Fruit fly (Drosophila melanogaster) whole organism, embryonic: Measurements from ENCODE around the gene GCS2beta.

Experiments
- ATbp ChIP-seq: fragments of 200-800 bp; sonication (Bioruptor generic); optimal IDR thresholded peaks from 2 replicates; lab custom pipeline; 2017; ENCODE audit warnings: missing biosample characterization, mild to moderate bottlenecking, missing genetic modification characterization, missing genetic modification reagents
- B-H2 ChIP-seq: fragments of 200-800 bp; sonication (Bioruptor generic); optimal IDR thresholded peaks from 2 replicates; lab custom pipeline; 2018; ENCODE audit warnings: missing biosample characterization, mild to moderate bottlenecking, missing genetic modification characterization
- Bteb2 ChIP-seq: fragments of 200-800 bp; sonication (Bioruptor generic); optimal IDR thresholded peaks from 2 replicates; lab custom pipeline; 2016; ENCODE audit warnings: missing biosample characterization, missing genetic modification characterization
- CG10209 ChIP-seq: fragments of 200-800 bp; sonication (Bioruptor generic); optimal IDR thresholded peaks from 3 replicates; lab custom pipeline; 2017; ENCODE audit warnings: missing biosample characterization, mild to moderate bottlenecking, missing genetic modification characterization, missing genetic modification reagents
- CG11456 ChIP-seq: fragments of 200-800 bp; sonication (Bioruptor generic); IDR thresholded peaks from 3 replicates; pipeline ENCODE4 v1.3.6; 2022; ENCODE audit warnings: missing biosample characterization, missing genetic modification characterization
- CG12155 ChIP-seq: fragments of 200-800 bp; sonication (Bioruptor generic); optimal IDR thresholded peaks from 3 replicates; lab custom pipeline; 2016; ENCODE audit warnings: missing biosample characterization, missing genetic modification characterization
- CG12219 ChIP-seq: fragments of 200-800 bp; sonication (Bioruptor generic); optimal IDR thresholded peaks from 3 replicates; lab custom pipeline; 2018; ENCODE audit warnings: missing biosample characterization, mild to moderate bottlenecking, missing genetic modification characterization
- CG12236 ChIP-seq: fragments of 200-800 bp; sonication (Bioruptor generic); optimal IDR thresholded peaks from 2 replicates; lab custom pipeline; 2016; ENCODE audit warnings: missing biosample characterization, missing genetic modification characterization
- CG15269 ChIP-seq: fragments of 200-800 bp; sonication (Bioruptor generic); optimal IDR thresholded peaks from 2 replicates; lab custom pipeline; 2018; ENCODE audit warnings: missing biosample characterization, mild to moderate bottlenecking, missing genetic modification characterization, moderate library complexity
- CG17328 ChIP-seq: fragments of 200-800 bp; sonication (Bioruptor generic); IDR thresholded peaks from 2 replicates; pipeline ENCODE4 v1.3.6; 2022; ENCODE audit warnings: missing biosample characterization, missing genetic modification characterization
- CG2875 ChIP-seq: fragments of 200-800 bp; sonication (Bioruptor generic); optimal IDR thresholded peaks from 2 replicates; lab custom pipeline; 2017; ENCODE audit warnings: missing biosample characterization, mild to moderate bottlenecking, missing genetic modification characterization, missing genetic modification reagents
- CG30403 ChIP-seq: fragments of 200-800 bp; sonication (Bioruptor generic); optimal IDR thresholded peaks from 3 replicates; lab custom pipeline; 2016; ENCODE audit warnings: missing biosample characterization, missing genetic modification characterization
- CG34224 ChIP-seq: fragments of 200-800 bp; sonication (Bioruptor generic); IDR thresholded peaks from 3 replicates; pipeline ENCODE4 v1.3.6; 2022; ENCODE audit warnings: missing biosample characterization, missing genetic modification characterization; ENCODE audit not compliant: partially characterized antibody
- CG4360 ChIP-seq: fragments of 200-800 bp; sonication (Bioruptor generic); IDR thresholded peaks from 2 replicates; pipeline ENCODE4 v1.3.6; 2022; ENCODE audit warnings: missing biosample characterization, missing genetic modification characterization
- CG4424 ChIP-seq: fragments of 200-800 bp; sonication (Bioruptor generic); optimal IDR thresholded peaks from 3 replicates; lab custom pipeline; 2016; ENCODE audit warnings: missing biosample characterization, missing genetic modification characterization
- CG4707 ChIP-seq: fragments of 200-800 bp; sonication (Bioruptor generic); optimal IDR thresholded peaks from 2 replicates; lab custom pipeline; 2018; ENCODE audit warnings: missing biosample characterization, mild to moderate bottlenecking, missing genetic modification characterization, moderate library complexity
- CTCF ChIP-seq: fragments of 200-800 bp; sonication (Bioruptor generic); optimal IDR thresholded peaks from 2 replicates; lab custom pipeline; 2017; ENCODE audit warnings: missing biosample characterization, mild to moderate bottlenecking, missing genetic modification characterization, moderate library complexity
- D ChIP-seq, 2 experiments: fragments of 200-800 bp in 1 of 2; fragments of >200 bp in 1 of 2; sonication (Bioruptor generic) in 1 of 2; optimal IDR thresholded peaks; 2 replicates in 1 of 2; 3 replicates in 1 of 2; lab custom pipeline; 2017; ENCODE audit warnings: mild to moderate bottlenecking in 1 of 2, missing biosample characterization in 1 of 2, missing genetic modification characterization in 1 of 2, missing genetic modification reagents in 1 of 2
- E2f1 ChIP-seq: fragments of 200-800 bp; sonication (Bioruptor generic); IDR thresholded peaks from 2 replicates; pipeline ENCODE4 v1.3.6; 2022; ENCODE audit warnings: missing biosample characterization, missing genetic modification characterization
- ERR ChIP-seq: fragments of 200-800 bp; sonication (Bioruptor generic); optimal IDR thresholded peaks from 2 replicates; lab custom pipeline; 2016; ENCODE audit warnings: missing biosample characterization, missing genetic modification characterization
- Ets65A ChIP-seq: fragments of 200-800 bp; sonication (Bioruptor generic); peaks from one replicate; lab custom pipeline; 2016; ENCODE audit warnings: missing biosample characterization, missing genetic modification characterization
- GATAe ChIP-seq: fragments of 200-800 bp; sonication (Bioruptor generic); conservative IDR thresholded peaks from 2 replicates; pipeline ENCODE4 v1.3.6; 2022; ENCODE audit warnings: missing biosample characterization, missing genetic modification characterization
- H15 ChIP-seq: fragments of 200-800 bp; sonication (Bioruptor generic); IDR thresholded peaks from 3 replicates; pipeline ENCODE4 v1.3.6; 2022; ENCODE audit warnings: missing biosample characterization, missing genetic modification characterization
- HLH3B ChIP-seq: fragments of 200-800 bp; sonication (Bioruptor generic); IDR thresholded peaks from 2 replicates; pipeline ENCODE4 v1.3.6; 2022; ENCODE audit warnings: missing biosample characterization, missing genetic modification characterization
- Hr39 ChIP-seq: fragments of >200 bp; optimal IDR thresholded peaks from 2 replicates; lab custom pipeline; 2017
- Hr78 ChIP-seq, 2 experiments: fragments of 200-800 bp in 1 of 2; fragments of >200 bp in 1 of 2; sonication (Bioruptor generic) in 1 of 2; optimal IDR thresholded peaks; 2 replicates each; lab custom pipeline; 2017 to 2019; ENCODE audit warnings: missing biosample characterization in 2 of 2, missing genetic modification characterization in 2 of 2, mild to moderate bottlenecking in 1 of 2, moderate library complexity in 1 of 2
- Hsf ChIP-seq: fragments of 200-800 bp; sonication (Bioruptor generic); optimal IDR thresholded peaks from 3 replicates; lab custom pipeline; 2016; ENCODE audit warnings: missing biosample characterization, missing genetic modification characterization
- Meics ChIP-seq: fragments of 200-800 bp; sonication (Bioruptor generic); optimal IDR thresholded peaks from 2 replicates; lab custom pipeline; 2017; ENCODE audit warnings: missing biosample characterization, mild to moderate bottlenecking, missing genetic modification characterization
- NFAT ChIP-seq: fragments of 200-800 bp; sonication (Bioruptor generic); IDR thresholded peaks from 2 replicates; pipeline ENCODE4 v1.3.6; 2022; ENCODE audit warnings: missing biosample characterization, missing genetic modification characterization
- Ravus ChIP-seq: fragments of 200-800 bp; sonication (Bioruptor generic); IDR thresholded peaks from 2 replicates; pipeline ENCODE4 v1.3.6; 2022; ENCODE audit warnings: missing biosample characterization, missing genetic modification characterization
- Taf1 ChIP-seq: fragments of 200-800 bp; sonication (Bioruptor generic); IDR thresholded peaks from 2 replicates; pipeline ENCODE4 v1.3.6; 2022; ENCODE audit warnings: missing biosample characterization, missing genetic modification characterization
- YL-1 ChIP-seq: fragments of 200-800 bp; sonication (Bioruptor generic); optimal IDR thresholded peaks from 3 replicates; lab custom pipeline; 2017; ENCODE audit warnings: missing biosample characterization, mild to moderate bottlenecking, missing genetic modification characterization
- caup ChIP-seq: fragments of 200-800 bp; sonication (Bioruptor generic); optimal IDR thresholded peaks from 3 replicates; lab custom pipeline; 2017; ENCODE audit warnings: missing biosample characterization, mild to moderate bottlenecking, missing genetic modification characterization, moderate library complexity; ENCODE audit not compliant: severe bottlenecking
- corto ChIP-seq: fragments of 200-800 bp; sonication (Bioruptor generic); optimal IDR thresholded peaks from 2 replicates; lab custom pipeline; 2016; ENCODE audit warnings: missing biosample characterization, mild to moderate bottlenecking, missing genetic modification characterization, moderate library complexity
- gcm2 ChIP-seq: fragments of 200-800 bp; sonication (Bioruptor generic); optimal IDR thresholded peaks from 2 replicates; lab custom pipeline; 2016; ENCODE audit warnings: missing biosample characterization, missing genetic modification characterization
- grn ChIP-seq: fragments of 200-800 bp; sonication (Bioruptor generic); optimal IDR thresholded peaks from 3 replicates; lab custom pipeline; 2017; ENCODE audit warnings: missing biosample characterization, missing genetic modification characterization
- hkb ChIP-seq, 2 experiments: fragments of 200-800 bp in 1 of 2; fragments of >200 bp in 1 of 2; sonication (Bioruptor generic) in 1 of 2; IDR thresholded peaks in 1 of 2; optimal IDR thresholded peaks in 1 of 2; 2 replicates each; pipeline versions ENCODE4 v1.3.6 to Lab custom; 2017 to 2022; ENCODE audit warnings: missing biosample characterization in 1 of 2, missing genetic modification characterization in 1 of 2
- ken ChIP-seq: fragments of 200-800 bp; sonication (Bioruptor generic); IDR thresholded peaks from 3 replicates; pipeline ENCODE4 v1.3.6; 2022; ENCODE audit warnings: missing biosample characterization, missing genetic modification characterization
- kni ChIP-seq: fragments of 200-800 bp; sonication (Bioruptor generic); optimal IDR thresholded peaks from 3 replicates; lab custom pipeline; 2017; ENCODE audit warnings: mild to moderate bottlenecking, missing biosample characterization, missing genetic modification reagents, missing genetic modification characterization
- lbe ChIP-seq: fragments of 200-800 bp; sonication (Bioruptor generic); optimal IDR thresholded peaks from 2 replicates; lab custom pipeline; 2016; ENCODE audit warnings: missing biosample characterization, mild to moderate bottlenecking, missing genetic modification characterization
- lola ChIP-seq, 3 experiments: fragments of >200 bp in 2 of 3; fragments of 200-800 bp in 1 of 3; sonication (Bioruptor generic) in 1 of 3; optimal IDR thresholded peaks; 2 replicates each; lab custom pipeline; 2017 to 2019; ENCODE audit warnings: missing biosample characterization in 3 of 3, missing genetic modification characterization in 3 of 3, mild to moderate bottlenecking in 1 of 3, moderate library complexity in 1 of 3
- pzg ChIP-seq: fragments of 200-800 bp; sonication (Bioruptor generic); optimal IDR thresholded peaks from 3 replicates; lab custom pipeline; 2018; ENCODE audit warnings: missing biosample characterization, mild to moderate bottlenecking, missing genetic modification characterization, moderate library complexity
- run ChIP-seq: fragments of 200-800 bp; sonication (Bioruptor generic); optimal IDR thresholded peaks from 3 replicates; lab custom pipeline; 2018; ENCODE audit warnings: missing biosample characterization, mild to moderate bottlenecking, missing genetic modification characterization
- sens ChIP-seq: fragments of 200-800 bp; sonication (Bioruptor generic); peaks from one replicate; lab custom pipeline; 2016; ENCODE audit warnings: missing biosample characterization, missing genetic modification characterization
- sug ChIP-seq: fragments of 200-800 bp; optimal IDR thresholded peaks from 2 replicates; lab custom pipeline; 2019; ENCODE audit warnings: missing biosample characterization, mild to moderate bottlenecking, missing genetic modification characterization, moderate library complexity
- unc-4 ChIP-seq: fragments of 200-800 bp; sonication (Bioruptor generic); IDR thresholded peaks from 2 replicates; pipeline ENCODE4 v1.3.6; 2022; ENCODE audit warnings: missing biosample characterization, missing genetic modification characterization; ENCODE audit not compliant: partially characterized antibody
- vvl ChIP-seq: fragments of 200-800 bp; sonication (Bioruptor generic); IDR thresholded peaks from 2 replicates; pipeline ENCODE4 v1.3.6; 2022; ENCODE audit warnings: missing biosample characterization, missing genetic modification characterization
- wdn ChIP-seq: fragments of 200-800 bp; sonication (Bioruptor generic); IDR thresholded peaks from 2 replicates; pipeline ENCODE4 v1.3.6; 2022; ENCODE audit warnings: missing biosample characterization, missing genetic modification characterization
- wor ChIP-seq: fragments of 200-800 bp; sonication (Bioruptor generic); IDR thresholded peaks from 2 replicates; pipeline ENCODE4 v1.3.6; 2022; ENCODE audit warnings: missing biosample characterization, missing genetic modification characterization

The GCS2beta gene

DNA sequence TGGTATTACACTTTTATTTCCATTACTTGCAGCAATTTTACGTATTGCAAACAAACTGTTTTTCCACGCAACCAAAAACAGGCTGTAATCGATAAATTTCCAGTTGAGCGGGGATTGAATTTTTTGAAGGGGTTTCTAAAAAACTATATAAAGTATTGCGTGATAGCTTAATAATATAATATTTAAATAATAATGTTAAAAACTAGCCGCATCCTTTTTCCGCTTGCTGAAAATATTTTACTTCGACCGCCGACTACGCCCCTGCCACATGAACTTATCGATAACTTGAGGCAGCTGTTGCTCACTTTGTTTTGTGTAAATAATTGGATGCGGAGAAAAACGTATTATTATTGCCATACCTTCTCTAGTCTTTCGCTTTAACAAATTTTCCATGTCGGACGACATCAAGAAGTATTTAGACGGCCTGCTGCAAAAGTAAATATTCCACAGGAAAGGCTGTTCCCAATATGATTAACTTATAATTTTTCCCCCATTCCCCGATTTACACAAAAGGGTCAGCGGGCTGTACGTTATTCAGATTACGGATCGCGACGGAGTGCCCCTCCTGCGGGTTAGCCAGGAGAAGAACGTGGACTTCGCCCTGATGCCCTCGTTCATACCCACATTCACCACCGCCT, 3.0 kb downstream of the GCS2beta start, which contains the start of the genes fws and Lamtor3 (continued):
- peak; percentile 99 for TF ChIP-seq CG17328
- peak; percentile 90 for TF ChIP-seq CG4360 (GFP tag; lab: Robert Waterston, UW)
- TF ChIP-seq caup (GFP tag; lab: Kevin White, UChicago), result peak; percentile 97
- TF ChIP-seq kni (GFP tag; lab: Kevin White, UChicago), result no peak
- peak; percentile 98 for TF ChIP-seq CG2875 (GFP tag; lab: Kevin White, UChicago)
- peak; percentile 100 for TF ChIP-seq vvl
- TF ChIP-seq B-H2, result peak; percentile 46
- peak; percentile 64 for TF ChIP-seq CTCF (GFP tag; lab: Kevin White, UChicago)
- TF ChIP-seq ATbp (GFP tag; lab: Kevin White, UChicago), result peak; percentile 98
- TF ChIP-seq lola (GFP tag; optimal IDR thresholded peaks at IDR 0.05; lab: Kevin White, UChicago), result peak in 1 of 3 experiments; percentile 95
- peak; percentile 96 for TF ChIP-seq Ravus (GFP tag; lab: Robert Waterston, UW)
- TF ChIP-seq GATAe (GFP tag; lab: Robert Waterston, UW), result peak; percentile 98
- peak; percentile 92 for TF ChIP-seq YL-1 (GFP tag; lab: Kevin White, UChicago)
- TF ChIP-seq wdn (GFP tag; lab: Robert Waterston, UW), result peak; percentile 99
- peak; percentile 99 for TF ChIP-seq ken
- TF ChIP-seq CG4424 (GFP tag; lab: Kevin White, UChicago), result peak; percentile 96
- peak; percentile 85 for TF ChIP-seq gcm2 (GFP tag; lab: Kevin White, UChicago)
- peak; percentile 90 for TF ChIP-seq Bteb2
- peak; percentile 99 for TF ChIP-seq CG11456 (GFP tag; lab: Robert Waterston, UW)
- no peak for TF ChIP-seq grn (GFP tag; lab: Kevin White, UChicago)
- TF ChIP-seq Taf1 (GFP tag; lab: Robert Waterston, UW), result peak; percentile 99
- TF ChIP-seq sens, result peak; percentile 97
- peak; percentile 96 for TF ChIP-seq CG30403 (GFP tag; lab: Kevin White, UChicago)
- TF ChIP-seq run (tag; lab: Kevin White, UChicago), result peak; percentile 92
- peak; percentile 99 for TF ChIP-seq E2f1 (GFP tag; lab: Robert Waterston, UW)
- peak; percentile 95 for TF ChIP-seq CG12219 (GFP tag; lab: Kevin White, UChicago)
- TF ChIP-seq corto (GFP tag; lab: Kevin White, UChicago), result peak; percentile 91
- TF ChIP-seq D (optimal IDR thresholded peaks at IDR 0.05; lab: Kevin White, UChicago), result no peak
- peak; percentile 96 for TF ChIP-seq D (GFP tag; optimal IDR thresholded peaks at IDR 0.05; lab: Kevin White, UChicago)
- peak; percentile 87 for TF ChIP-seq CG4707 (GFP tag; lab: Kevin White, UChicago)
- TF ChIP-seq hkb (optimal IDR thresholded peaks at IDR 0.05; lab: Kevin White, UChicago), result no peak
- peak; percentile 99 for TF ChIP-seq hkb (GFP tag; IDR thresholded peaks at IDR 0.05; lab: Robert Waterston, UW)
- peak; percentile 98 for TF ChIP-seq Ets65A (GFP tag; lab: Kevin White, UChicago)
- TF ChIP-seq unc-4, result peak; percentile 52; the same call in 1 of the 2 replicates
- peak; percentile 99 for TF ChIP-seq NFAT (GFP tag; lab: Robert Waterston, UW)
- peak; percentile 39 for TF ChIP-seq ERR (GFP tag; lab: Kevin White, UChicago)
- peak; percentile 99 for TF ChIP-seq H15 (GFP tag; lab: Robert Waterston, UW)
- peak; percentile 98 for TF ChIP-seq CG15269
- TF ChIP-seq HLH3B (GFP tag; lab: Robert Waterston, UW), result peak; percentile 99
- peak; percentile 98 for TF ChIP-seq lbe (GFP tag; lab: Kevin White, UChicago)
- no peak for TF ChIP-seq Hr78 (GFP tag; optimal IDR thresholded peaks at IDR 0.05; lab: Kevin White, UChicago)
- peak; percentile 84 for TF ChIP-seq sug (tag; lab: Kevin White, UChicago)
- peak; percentile 57 for TF ChIP-seq CG12236 (GFP tag; lab: Kevin White, UChicago)
- peak; percentile 99 for TF ChIP-seq CG10209 (GFP tag; lab: Kevin White, UChicago)
- peak; percentile 78 for TF ChIP-seq CG34224 (GFP tag; lab: Robert Waterston, UW)
- peak; percentile 41 for TF ChIP-seq pzg (GFP tag; lab: Kevin White, UChicago)
- TF ChIP-seq Hsf (GFP tag; lab: Kevin White, UChicago), result peak; percentile 93
- TF ChIP-seq CG12155 (GFP tag; lab: Kevin White, UChicago), result peak; percentile 96
- TF ChIP-seq wor, result peak; percentile 99
- no peak for TF ChIP-seq Hr39 (lab: Kevin White, UChicago)
- TF ChIP-seq Meics (GFP tag; lab: Kevin White, UChicago), result peak; percentile 98
